Fruit fly (Drosophila melanogaster) whole organism, embryonic: Measurements from ENCODE around the gene Targ3.

Experiments
- ATbp ChIP-seq: fragments of 200-800 bp; sonication (Bioruptor generic); optimal IDR thresholded peaks from 2 replicates; lab custom pipeline; 2017; ENCODE audit warnings: missing biosample characterization, mild to moderate bottlenecking, missing genetic modification characterization, missing genetic modification reagents
- Atf3 ChIP-seq: fragments of 200-800 bp; sonication (Bioruptor generic); optimal IDR thresholded peaks from 3 replicates; lab custom pipeline; 2016; ENCODE audit warnings: missing biosample characterization, missing genetic modification characterization
- CG2712 ChIP-seq: fragments of 200-800 bp; optimal IDR thresholded peaks from 3 replicates; lab custom pipeline; 2019; ENCODE audit warnings: missing biosample characterization, mild to moderate bottlenecking, missing genetic modification characterization, moderate library complexity
- CG3847 ChIP-seq: fragments of 200-800 bp; sonication (Bioruptor generic); IDR thresholded peaks from 2 replicates; pipeline ENCODE4 v1.3.6; 2022; ENCODE audit warnings: missing biosample characterization, missing genetic modification characterization
- CG4424 ChIP-seq: fragments of 200-800 bp; sonication (Bioruptor generic); optimal IDR thresholded peaks from 3 replicates; lab custom pipeline; 2016; ENCODE audit warnings: missing biosample characterization, missing genetic modification characterization
- Dll ChIP-seq: fragments of 200-800 bp; sonication (Bioruptor generic); IDR thresholded peaks from 4 replicates; pipeline ENCODE4 v1.3.6; 2022; ENCODE audit warnings: missing biosample characterization, missing genetic modification characterization; ENCODE audit not compliant: partially characterized antibody
- aop ChIP-seq: fragments of 200-800 bp; sonication (Bioruptor generic); IDR thresholded peaks from 2 replicates; pipeline ENCODE4 v1.3.6; 2022; ENCODE audit warnings: missing biosample characterization, missing genetic modification characterization
- jumu ChIP-seq: fragments of 200-800 bp; sonication (Bioruptor generic); optimal IDR thresholded peaks from 3 replicates; lab custom pipeline; 2016; ENCODE audit warnings: missing biosample characterization, missing genetic modification characterization
- lbe ChIP-seq: fragments of 200-800 bp; sonication (Bioruptor generic); optimal IDR thresholded peaks from 2 replicates; lab custom pipeline; 2016; ENCODE audit warnings: missing biosample characterization, mild to moderate bottlenecking, missing genetic modification characterization
- nau ChIP-seq: fragments of 200-800 bp; sonication (Bioruptor generic); optimal IDR thresholded peaks from 3 replicates; lab custom pipeline; 2017; ENCODE audit warnings: missing biosample characterization, mild to moderate bottlenecking, missing genetic modification characterization, missing genetic modification reagents
- pros ChIP-seq: fragments of 200-800 bp; sonication (Bioruptor generic); optimal IDR thresholded peaks from 3 replicates; lab custom pipeline; 2019; ENCODE audit warnings: missing biosample characterization, mild to moderate bottlenecking, missing genetic modification characterization, moderate library complexity

DNA sequence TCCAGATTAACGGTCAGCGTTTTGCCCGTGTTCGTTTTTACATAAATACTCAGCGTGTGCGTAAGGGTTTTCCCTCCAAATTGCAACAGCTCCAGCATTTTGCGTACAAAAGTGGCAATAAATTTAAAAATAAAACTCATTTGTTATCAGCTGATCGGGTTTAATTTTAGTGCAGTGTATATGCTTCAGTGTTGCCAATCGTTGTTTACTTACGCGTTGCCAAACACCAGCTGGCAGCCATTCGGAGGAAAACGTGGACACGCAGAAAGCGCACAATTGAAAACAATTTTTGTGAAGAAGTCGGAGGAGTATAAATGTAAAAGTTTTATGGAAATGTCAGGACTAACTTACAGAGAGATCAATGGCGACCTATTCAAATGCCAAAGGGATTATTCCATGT is at the start of gene Targ3, which contains the start of gene park:
- TF ChIP-seq nau (GFP tag; lab: Kevin White, UChicago) (no peak), ATbp (no peak), aop (GFP tag; lab: Robert Waterston, UW) (no peak), CG2712 (tag; lab: Kevin White, UChicago) (no peak), pros (GFP tag; lab: Kevin White, UChicago) (no peak), lbe (GFP tag; lab: Kevin White, UChicago) (no peak), jumu (GFP tag; lab: Kevin White, UChicago) (no peak), Atf3 (no peak), CG3847 (GFP tag; lab: Robert Waterston, UW) (peak; percentile 65), Dll (GFP tag; lab: Robert Waterston, UW) (0 out of 4 replicates have a peak, but pooled peaks have one; percentile 43), CG4424 (GFP tag; lab: Kevin White, UChicago) (no peak)
